Fruit fly (Drosophila melanogaster) whole organism, embryonic: ENCODE data around the gene CstF50.

ENCODE experiments used
- Adf1 ChIP-seq: fragments of 200-800 bp; sonication (Bioruptor generic); IDR thresholded peaks from 2 replicates; pipeline ENCODE4 v1.3.6; 2022; ENCODE audit warnings: missing biosample characterization, missing genetic modification characterization
- Atf-2 ChIP-seq: fragments of 200-800 bp; sonication (Bioruptor generic); optimal IDR thresholded peaks from 2 replicates; lab custom pipeline; 2016; ENCODE audit warnings: missing biosample characterization, missing genetic modification characterization
- Awh ChIP-seq: fragments of 200-800 bp; sonication (Bioruptor generic); IDR thresholded peaks from 2 replicates; pipeline ENCODE4, ENCODE4 v1.3.6; 2022; ENCODE audit warnings: missing biosample characterization, missing genetic modification characterization
- Bdp1 ChIP-seq: fragments of 200-800 bp; sonication (Bioruptor generic); optimal IDR thresholded peaks from 3 replicates; lab custom pipeline; 2016; ENCODE audit warnings: missing biosample characterization, missing genetic modification characterization
- CG10321 ChIP-seq: fragments of 200-800 bp; sonication (Bioruptor generic); IDR thresholded peaks from 2 replicates; pipeline ENCODE4 v1.3.6; 2022; ENCODE audit warnings: missing biosample characterization, missing genetic modification characterization
- CG10543 ChIP-seq: fragments of 200-800 bp; sonication (Bioruptor generic); optimal IDR thresholded peaks from 3 replicates; lab custom pipeline; 2017; ENCODE audit warnings: missing biosample characterization, mild to moderate bottlenecking, missing genetic modification characterization, moderate library complexity
- CG12299 ChIP-seq: fragments of 200-800 bp; sonication (Bioruptor generic); optimal IDR thresholded peaks from 2 replicates; lab custom pipeline; 2018; ENCODE audit warnings: missing biosample characterization, mild to moderate bottlenecking, missing genetic modification characterization
- CG12769 ChIP-seq: fragments of 200-800 bp; sonication (Bioruptor generic); optimal IDR thresholded peaks from 2 replicates; lab custom pipeline; 2019; ENCODE audit warnings: missing biosample characterization, mild to moderate bottlenecking, missing genetic modification characterization, moderate library complexity
- CG13894 ChIP-seq: fragments of 200-800 bp; sonication (Bioruptor generic); optimal IDR thresholded peaks from 3 replicates; lab custom pipeline; 2018; ENCODE audit warnings: missing biosample characterization, mild to moderate bottlenecking, missing genetic modification characterization, moderate library complexity
- CG15011 ChIP-seq: fragments of 200-800 bp; sonication (Bioruptor generic); optimal IDR thresholded peaks from 3 replicates; lab custom pipeline; 2018; ENCODE audit warnings: missing biosample characterization, mild to moderate bottlenecking, missing genetic modification characterization
- CG17186 ChIP-seq: fragments of 200-800 bp; sonication (Bioruptor generic); optimal IDR thresholded peaks from 3 replicates; lab custom pipeline; 2017; ENCODE audit warnings: missing biosample characterization, missing genetic modification reagents, missing genetic modification characterization
- CG18764 ChIP-seq: fragments of 200-800 bp; sonication (Bioruptor generic); optimal IDR thresholded peaks from 3 replicates; lab custom pipeline; 2016; ENCODE audit warnings: missing biosample characterization, missing genetic modification characterization
- CG2120 ChIP-seq: fragments of 200-800 bp; sonication (Bioruptor generic); optimal IDR thresholded peaks from 3 replicates; lab custom pipeline; 2016; ENCODE audit warnings: missing biosample characterization, missing genetic modification characterization
- CG32772 ChIP-seq: fragments of 200-800 bp; sonication (Bioruptor generic); IDR thresholded peaks from 2 replicates; pipeline ENCODE4 v1.3.6; 2022; ENCODE audit warnings: missing biosample characterization, missing genetic modification characterization
- CG42726 ChIP-seq: fragments of 200-800 bp; sonication (Bioruptor generic); IDR thresholded peaks from 2 replicates; pipeline ENCODE4 v1.3.6; 2022; ENCODE audit warnings: missing biosample characterization, missing genetic modification characterization; ENCODE audit not compliant: partially characterized antibody
- CG6254 ChIP-seq: fragments of 200-800 bp; sonication (Bioruptor generic); optimal IDR thresholded peaks from 3 replicates; lab custom pipeline; 2017; ENCODE audit warnings: mild to moderate bottlenecking, missing biosample characterization, missing genetic modification reagents, missing genetic modification characterization
- CG6765 ChIP-seq: fragments of 200-800 bp; sonication (Bioruptor generic); optimal IDR thresholded peaks from 3 replicates; lab custom pipeline; 2017; ENCODE audit warnings: missing biosample characterization, mild to moderate bottlenecking, missing genetic modification characterization
- CG6854 ChIP-seq: fragments of 200-800 bp; sonication (Bioruptor generic); optimal IDR thresholded peaks from 3 replicates; lab custom pipeline; 2017; ENCODE audit warnings: missing biosample characterization, mild to moderate bottlenecking, missing genetic modification characterization
- CG7928 ChIP-seq: fragments of 200-800 bp; sonication (Bioruptor generic); optimal IDR thresholded peaks from 2 replicates; lab custom pipeline; 2017; ENCODE audit warnings: missing biosample characterization, mild to moderate bottlenecking, missing genetic modification characterization
- CG9215 ChIP-seq: fragments of 200-800 bp; sonication (Bioruptor generic); IDR thresholded peaks from 2 replicates; pipeline ENCODE4 v1.3.6; 2022; ENCODE audit warnings: missing biosample characterization, missing genetic modification characterization
- CG9609 ChIP-seq: fragments of 200-800 bp; sonication (Bioruptor generic); optimal IDR thresholded peaks from 3 replicates; lab custom pipeline; 2016; ENCODE audit warnings: missing biosample characterization, missing genetic modification characterization
- Dad ChIP-seq: fragments of 200-800 bp; sonication (Bioruptor generic); optimal IDR thresholded peaks from 3 replicates; lab custom pipeline; 2016; ENCODE audit warnings: missing biosample characterization, missing genetic modification characterization
- Deaf1 ChIP-seq: fragments of 200-800 bp; optimal IDR thresholded peaks from 3 replicates; lab custom pipeline; 2019; ENCODE audit warnings: missing biosample characterization, mild to moderate bottlenecking, missing genetic modification characterization, moderate library complexity
- Ets65A ChIP-seq: fragments of 200-800 bp; sonication (Bioruptor generic); peaks from one replicate; lab custom pipeline; 2016; ENCODE audit warnings: missing biosample characterization, missing genetic modification characterization
- Hr51 ChIP-seq, 2 experiments: fragments of 200-800 bp; sonication (Bioruptor generic); optimal IDR thresholded peaks; 2 replicates in 1 of 2; 3 replicates in 1 of 2; lab custom pipeline; 2016 to 2018; ENCODE audit warnings: missing biosample characterization in 2 of 2, missing genetic modification characterization in 2 of 2, mild to moderate bottlenecking in 1 of 2, moderate library complexity in 1 of 2
- Hr78 ChIP-seq, 2 experiments: fragments of 200-800 bp in 1 of 2; fragments of >200 bp in 1 of 2; sonication (Bioruptor generic) in 1 of 2; optimal IDR thresholded peaks; 2 replicates each; lab custom pipeline; 2017 to 2019; ENCODE audit warnings: missing biosample characterization in 2 of 2, missing genetic modification characterization in 2 of 2, mild to moderate bottlenecking in 1 of 2, moderate library complexity in 1 of 2
- Mes4 ChIP-seq: fragments of 200-800 bp; sonication (Bioruptor generic); optimal IDR thresholded peaks from 2 replicates; lab custom pipeline; 2016; ENCODE audit warnings: missing biosample characterization, missing genetic modification characterization
- Nf-YC ChIP-seq: fragments of 200-800 bp; optimal IDR thresholded peaks from 3 replicates; lab custom pipeline; 2019; ENCODE audit warnings: missing biosample characterization, mild to moderate bottlenecking, missing genetic modification characterization, moderate library complexity
- Opbp ChIP-seq: fragments of 200-800 bp; sonication (Bioruptor generic); IDR thresholded peaks from 3 replicates; pipeline ENCODE4 v1.3.6; 2022; ENCODE audit warnings: missing biosample characterization, missing genetic modification characterization; ENCODE audit not compliant: partially characterized antibody
- TFAM ChIP-seq: fragments of 200-800 bp; sonication (Bioruptor generic); optimal IDR thresholded peaks from 2 replicates; lab custom pipeline; 2017; ENCODE audit warnings: missing biosample characterization, missing genetic modification characterization, inconsistent platforms
- Xbp1 ChIP-seq: fragments of 200-800 bp; sonication (Bioruptor generic); optimal IDR thresholded peaks from 3 replicates; lab custom pipeline; 2016; ENCODE audit warnings: missing biosample characterization, mild to moderate bottlenecking, missing genetic modification characterization
- cad ChIP-seq: fragments of >200 bp; optimal IDR thresholded peaks from 2 replicates; lab custom pipeline; 2017; ENCODE audit warnings: missing biosample characterization, missing genetic modification characterization
- chinmo ChIP-seq: fragments of 200-800 bp; sonication (Bioruptor generic); IDR thresholded peaks from 4 replicates; pipeline ENCODE4 v1.3.6; 2022; ENCODE audit warnings: missing biosample characterization, missing genetic modification characterization; ENCODE audit not compliant: partially characterized antibody
- crol ChIP-seq: fragments of 200-800 bp; sonication (Bioruptor generic); IDR thresholded peaks from 2 replicates; pipeline ENCODE4 v1.3.6; 2022; ENCODE audit warnings: missing biosample characterization, missing genetic modification characterization
- gcm ChIP-seq: fragments of 200-800 bp; sonication (Bioruptor generic); optimal IDR thresholded peaks from 2 replicates; lab custom pipeline; 2019; ENCODE audit warnings: missing biosample characterization, mild to moderate bottlenecking, missing genetic modification characterization, moderate library complexity
- nom ChIP-seq: fragments of 200-800 bp; sonication (Bioruptor generic); optimal IDR thresholded peaks from 2 replicates; lab custom pipeline; 2017; ENCODE audit warnings: missing biosample characterization, missing genetic modification characterization, mild to moderate bottlenecking, moderate library complexity, missing genetic modification reagents
- sens ChIP-seq: fragments of 200-800 bp; sonication (Bioruptor generic); peaks from one replicate; lab custom pipeline; 2016; ENCODE audit warnings: missing biosample characterization, missing genetic modification characterization
- shn ChIP-seq: fragments of 200-800 bp; sonication (Bioruptor generic); optimal IDR thresholded peaks from 3 replicates; lab custom pipeline; 2016; ENCODE audit warnings: missing biosample characterization, missing genetic modification characterization
- slbo ChIP-seq: fragments of 200-800 bp; sonication (Bioruptor generic); IDR thresholded peaks from 2 replicates; pipeline ENCODE4 v1.3.6; 2022; ENCODE audit warnings: missing biosample characterization, missing genetic modification characterization
- sr ChIP-seq: fragments of 200-800 bp; sonication (Bioruptor generic); IDR thresholded peaks from 3 replicates; pipeline ENCODE4 v1.3.6; 2022; ENCODE audit warnings: missing biosample characterization, missing genetic modification characterization
- toy ChIP-seq: fragments of 200-800 bp; sonication (Bioruptor generic); IDR thresholded peaks from 2 replicates; pipeline ENCODE4 v1.3.6; 2022; ENCODE audit warnings: missing biosample characterization, missing genetic modification characterization
- ttk ChIP-seq: fragments of 200-800 bp; sonication (Bioruptor generic); IDR thresholded peaks from 2 replicates; pipeline ENCODE4 v2.1.2; 2022; ENCODE audit warnings: missing biosample characterization, missing genetic modification characterization

The CstF50 gene

dm6 chr3R:31721466-31721865, 15.3 kb downstream of the CstF50 start:
- no peak for TF ChIP-seq CG9215 (GFP tag; lab: Robert Waterston, UW)
- no peak for TF ChIP-seq toy (GFP tag; lab: Robert Waterston, UW)
- no peak for TF ChIP-seq Atf-2 (GFP tag; lab: Kevin White, UChicago)
- no peak for TF ChIP-seq CG42726 (GFP tag; lab: Robert Waterston, UW)
- no peak for TF ChIP-seq TFAM (GFP tag; lab: Kevin White, UChicago)
- no peak for TF ChIP-seq CG6254 (GFP tag; lab: Kevin White, UChicago)
- TF ChIP-seq Hr78 (GFP tag; optimal IDR thresholded peaks at IDR 0.05; lab: Kevin White, UChicago) = no peak
- TF ChIP-seq CG9609 (GFP tag; lab: Kevin White, UChicago) = no peak
- no peak for TF ChIP-seq Hr51 (GFP tag; optimal IDR thresholded peaks at IDR 0.05; lab: Kevin White, UChicago)
- TF ChIP-seq CG2120 (GFP tag; lab: Kevin White, UChicago) = peak; percentile 21
- TF ChIP-seq sens (GFP tag; lab: Kevin White, UChicago) = peak; percentile 32
- no peak for TF ChIP-seq CG10321 (GFP tag; lab: Robert Waterston, UW)
- no peak for TF ChIP-seq Nf-YC (tag; lab: Kevin White, UChicago)
- TF ChIP-seq Opbp (GFP tag; lab: Robert Waterston, UW) = no peak
- no peak for TF ChIP-seq CG6854 (GFP tag; lab: Kevin White, UChicago)
- TF ChIP-seq CG15011 = no peak
- TF ChIP-seq CG7928 (GFP tag; lab: Kevin White, UChicago) = no peak
- no peak for TF ChIP-seq CG6765
- no peak for TF ChIP-seq CG17186 (GFP tag; lab: Kevin White, UChicago)
- TF ChIP-seq Deaf1 (tag; lab: Kevin White, UChicago) = peak; percentile 52
- no peak for TF ChIP-seq Adf1 (GFP tag; lab: Robert Waterston, UW)
- no peak for TF ChIP-seq Awh
- TF ChIP-seq CG12299 (tag; lab: Kevin White, UChicago) = no peak
- no peak for TF ChIP-seq CG32772 (GFP tag; lab: Robert Waterston, UW)
- TF ChIP-seq Ets65A (GFP tag; lab: Kevin White, UChicago) = peak; percentile 91
- no peak for TF ChIP-seq Xbp1 (GFP tag; lab: Kevin White, UChicago)
- TF ChIP-seq Bdp1 (GFP tag; lab: Kevin White, UChicago) = no peak
- no peak for TF ChIP-seq Dad
- no peak for TF ChIP-seq Mes4
- TF ChIP-seq slbo (GFP tag; lab: Robert Waterston, UW) = peak; percentile 5; the same call in 1 of the 2 replicates
- TF ChIP-seq CG18764 (GFP tag; lab: Kevin White, UChicago) = no peak

dm6 chr3R:31720112-31720511, 16.7 kb downstream of the CstF50 start:
- TF ChIP-seq nom (GFP tag; lab: Kevin White, UChicago) (peak; percentile 3), gcm (GFP tag; lab: Kevin White, UChicago) (no peak), CG10543 (peak; percentile 7), chinmo (GFP tag; lab: Robert Waterston, UW) (0 out of 4 replicates have a peak, but pooled peaks have one; percentile 24), shn (GFP tag; lab: Kevin White, UChicago) (no peak), sr (GFP tag; lab: Robert Waterston, UW) (peak; percentile 75), cad (GFP tag; lab: Kevin White, UChicago) (no peak), CG13894 (tag; lab: Kevin White, UChicago) (peak; percentile 33), crol (peak; percentile 81), CG12769 (tag; lab: Kevin White, UChicago) (peak; percentile 18), ttk (0 out of 2 replicates have a peak, but pooled peaks have one; percentile 19)
